Fruit fly (Drosophila melanogaster): ENCODE results near the gene Past1.

DNA sequence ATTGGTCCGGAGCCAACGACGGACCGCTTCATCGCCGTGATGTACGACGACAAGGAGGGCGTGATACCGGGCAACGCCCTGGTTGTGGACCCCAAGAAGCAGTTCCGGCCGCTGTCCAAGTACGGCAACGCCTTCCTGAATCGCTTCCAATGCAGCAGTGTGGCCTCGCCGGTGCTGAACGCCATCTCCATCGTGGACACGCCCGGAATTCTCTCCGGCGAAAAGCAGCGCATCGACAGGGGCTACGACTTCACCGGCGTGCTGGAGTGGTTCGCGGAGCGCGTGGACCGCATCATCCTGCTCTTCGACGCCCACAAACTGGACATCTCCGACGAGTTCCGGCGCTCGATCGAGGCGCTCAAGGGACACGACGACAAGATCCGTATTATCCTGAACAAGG is 1.2 kb downstream of the Past1 start:
- TF ChIP-seq kay (GFP tag; ENCODE audit: borderline replicate concordance) (no peak), toe (GFP tag; optimal IDR thresholded peaks at IDR 0.05) (no peak), CG14711 (tag; optimal IDR thresholded peaks at IDR 0.05) (no peak), CG7101 (tag; optimal IDR thresholded peaks at IDR 0.05) (no peak), CG1620 (GFP tag; optimal IDR thresholded peaks at IDR 0.05) (no peak), Crg-1 (GFP tag; optimal IDR thresholded peaks at IDR 0.05) (no peak), CG11617 (GFP tag; optimal IDR thresholded peaks at IDR 0.05) (no peak), CG5204 (GFP tag; optimal IDR thresholded peaks at IDR 0.05) (no peak), Hr96 (GFP tag; optimal IDR thresholded peaks at IDR 0.05) (no peak), CG33017 (tag; optimal IDR thresholded peaks at IDR 0.05) (no peak), cic (GFP tag; optimal IDR thresholded peaks at IDR 0.05) (no peak), tj (GFP tag; optimal IDR thresholded peaks at IDR 0.05) (no peak), pad (GFP tag; optimal IDR thresholded peaks at IDR 0.05) (no peak)
